Worm (Caenorhabditis elegans): ENCODE results near the gene agt-2.
A peak's percentile ranks its signal among the peaks of the same experiment; 100 is the strongest.

The agt-2 gene

DNA sequence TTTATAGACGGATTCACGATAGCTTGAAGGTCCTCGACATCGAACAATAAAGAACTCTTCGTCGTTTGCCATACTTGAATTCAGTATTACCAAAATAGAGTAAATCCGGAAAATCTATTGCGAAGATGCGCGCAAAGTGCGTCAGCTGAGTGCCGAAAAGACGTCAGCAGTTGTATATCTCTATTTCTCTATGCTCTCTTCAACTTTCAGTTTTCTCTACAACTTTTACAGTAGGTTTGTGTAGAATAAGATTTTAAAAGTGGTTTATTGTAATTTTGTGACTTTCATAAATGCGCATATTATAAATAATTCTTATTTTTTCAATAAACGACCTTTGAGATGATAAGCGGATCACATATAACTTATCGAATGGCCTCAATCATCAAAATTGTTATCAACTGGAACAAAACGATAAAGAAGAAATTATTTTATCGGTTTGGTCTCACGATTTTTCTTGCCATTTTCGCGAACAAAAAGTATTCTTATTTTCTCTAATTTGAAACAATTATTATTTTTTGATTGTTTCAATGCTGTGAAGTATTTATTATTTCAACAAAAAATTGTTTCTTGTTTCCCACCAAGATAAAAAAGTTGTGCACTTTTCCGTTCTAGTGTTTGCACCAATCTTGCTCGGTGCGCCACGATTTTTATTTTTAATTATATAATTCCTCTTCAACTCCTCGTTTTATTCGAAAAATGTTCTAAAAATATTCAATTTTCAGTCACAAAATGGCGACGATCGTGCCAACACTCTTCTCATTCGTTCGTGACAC is at the start of gene agt-2, which contains the start of gene F09E5.3:
Gene agt-2 (minus strand): TSS at position 553 of the 773 bp plus-strand sequence.
Gene F09E5.3 (plus strand): TSS at position 723 of the 773 bp plus-strand sequence.
- no peak for TF ChIP-seq F10E7.11 (tag; optimal IDR thresholded peaks at IDR 0.05)
- peak; percentile 59 for TF ChIP-seq nhr-80 (tag; optimal IDR thresholded peaks at IDR 0.05)
- no peak for TF ChIP-seq nhr-90 (tag; optimal IDR thresholded peaks at IDR 0.05)
- TF ChIP-seq lin-35 (GFP tag; optimal IDR thresholded peaks at IDR 0.05) = peak in 2 of 3 experiments; percentile 72 to 91
- peak; percentile 50; the same call in 1 of the 2 replicates for TF ChIP-seq hmg-20 (GFP tag; IDR thresholded peaks at IDR 0.05)
- TF ChIP-seq die-1 (tag; optimal IDR thresholded peaks at IDR 0.05) = no peak
- TF ChIP-seq zfh-2 (GFP tag; conservative IDR thresholded peaks at IDR 0.05) = no peak
- TF ChIP-seq rpc-1 (optimal IDR thresholded peaks at IDR 0.05) = no peak
- TF ChIP-seq rpc-1 (tag; optimal IDR thresholded peaks at IDR 0.05) = no peak
- no peak for TF ChIP-seq mxl-1 (tag; optimal IDR thresholded peaks at IDR 0.05)
- TF ChIP-seq ceh-100 (GFP tag; IDR thresholded peaks at IDR 0.05) = peak; percentile 68
- TF ChIP-seq snpc-3.4 (tag; optimal IDR thresholded peaks at IDR 0.05) = no peak
- TF ChIP-seq F39B2.1 (GFP tag; IDR thresholded peaks at IDR 0.05) = no peak
- TF ChIP-seq egl-44 (GFP tag; IDR thresholded peaks at IDR 0.05) = no peak
- TF ChIP-seq tbx-9 (tag; optimal IDR thresholded peaks at IDR 0.05; ENCODE audit: borderline replicate concordance) = no peak
- peak; percentile 52; the same call in 1 of the 2 replicates for TF ChIP-seq B0336.3 (GFP tag; IDR thresholded peaks at IDR 0.05)
- TF ChIP-seq Y53F4B.3 (GFP tag; IDR thresholded peaks at IDR 0.05) = no peak
- TF ChIP-seq rec-8 (tag; optimal IDR thresholded peaks at IDR 0.05) = no peak
- TF ChIP-seq lin-54 (GFP tag; optimal IDR thresholded peaks at IDR 0.05) = peak; percentile 87
- no peak for TF ChIP-seq ztf-22 (GFP tag; optimal IDR thresholded peaks at IDR 0.05)
- TF ChIP-seq madf-3 (GFP tag; IDR thresholded peaks at IDR 0.05) = peak; percentile 86
- no peak for TF ChIP-seq hrde-1 (tag; optimal IDR thresholded peaks at IDR 0.05; ENCODE audit: borderline replicate concordance)
- peak; percentile 78 for TF ChIP-seq hmg-1.2 (GFP tag; IDR thresholded peaks at IDR 0.05)
- no peak for TF ChIP-seq B0261.1 (tag; optimal IDR thresholded peaks at IDR 0.05)
- no peak for TF ChIP-seq F57A8.1 (GFP tag; optimal IDR thresholded peaks at IDR 0.05)
- no peak for TF ChIP-seq cebp-1 (GFP tag; IDR thresholded peaks at IDR 0.05)
- TF ChIP-seq cebp-1 (tag; optimal IDR thresholded peaks at IDR 0.05) = peak; percentile 84
- TF ChIP-seq F23B12.7 (tag; optimal IDR thresholded peaks at IDR 0.05; ENCODE audit: insufficient read depth) = peak; percentile 13
- TF ChIP-seq atf-7 (tag; optimal IDR thresholded peaks at IDR 0.05) = peak; percentile 35
- TF ChIP-seq Y53G8AR.9 (GFP tag; conservative IDR thresholded peaks at IDR 0.05) = peak; percentile 86
- peak; percentile 61 for TF ChIP-seq pha-4 (tag; optimal IDR thresholded peaks at IDR 0.05)
- peak; percentile 84 for TF ChIP-seq ZK185.1 (tag; optimal IDR thresholded peaks at IDR 0.05; ENCODE audit: poor library complexity, severe bottlenecking)
- TF ChIP-seq gei-17 (GFP tag; optimal IDR thresholded peaks at IDR 0.05) = no peak
- TF ChIP-seq ztf-6 (GFP tag; IDR thresholded peaks at IDR 0.05) = no peak
- no peak for TF ChIP-seq F49E8.2 (tag; optimal IDR thresholded peaks at IDR 0.05; ENCODE audit: insufficient read depth)
- peak; percentile 92 for TF ChIP-seq lin-40 (tag; optimal IDR thresholded peaks at IDR 0.05)
- no peak for TF ChIP-seq lsy-27 (tag; optimal IDR thresholded peaks at IDR 0.05; ENCODE audit: borderline replicate concordance, insufficient read depth)
- peak; percentile 58 for TF ChIP-seq ztf-26 (tag; optimal IDR thresholded peaks at IDR 0.05)
- peak; percentile 59 for TF ChIP-seq attf-3 (GFP tag; conservative IDR thresholded peaks at IDR 0.05)
- TF ChIP-seq ztf-18 (tag; optimal IDR thresholded peaks at IDR 0.05) = peak; percentile 96
- TF ChIP-seq aptf-3 (GFP tag; IDR thresholded peaks at IDR 0.05) = no peak
- TF ChIP-seq hlh-12 (tag; optimal IDR thresholded peaks at IDR 0.05) = no peak
- TF ChIP-seq sdz-38 (tag; optimal IDR thresholded peaks at IDR 0.05) = no peak
- TF ChIP-seq mcd-1 (GFP tag; IDR thresholded peaks at IDR 0.05) = peak; percentile 82
- TF ChIP-seq lin-26 (GFP tag; IDR thresholded peaks at IDR 0.05) = peak; percentile 55; the same call in 1 of the 2 replicates
- TF ChIP-seq rcor-1 (GFP tag; IDR thresholded peaks at IDR 0.05) = peak; percentile 91
- no peak for TF ChIP-seq him-1 (tag; optimal IDR thresholded peaks at IDR 0.05)

All from whole organism, young adult.